Worm (Caenorhabditis elegans): ENCODE results near the gene cld-9.

The cld-9 gene

ce11 chrV:13736147-13736546 is 15.5 kb downstream of the cld-9 start, which contains the start of gene F35E12.6:
Gene F35E12.6 (minus strand): TSS chrV:13736247.
- no peak for TF ChIP-seq daf-16 (GFP tag; optimal IDR thresholded peaks at IDR 0.05)
- peak; percentile 36 for TF ChIP-seq daf-16 (tag; optimal IDR thresholded peaks at IDR 0.05)
- no peak for TF ChIP-seq fkh-10 (GFP tag; optimal IDR thresholded peaks at IDR 0.05)
- TF ChIP-seq dve-1 (tag; optimal IDR thresholded peaks at IDR 0.05; ENCODE audit: insufficient read depth) = peak; percentile 2
- TF ChIP-seq vab-7 (GFP tag; IDR thresholded peaks at IDR 0.05) = no peak
- TF ChIP-seq unc-62 (GFP tag; optimal IDR thresholded peaks at IDR 0.05 in 1 of 2) = peak in 1 of 2 experiments; percentile 66
- TF ChIP-seq unc-62 (tag; optimal IDR thresholded peaks at IDR 0.05) = no peak
- peak; percentile 15 for TF ChIP-seq pqm-1 (tag; optimal IDR thresholded peaks at IDR 0.05)
- no peak for TF ChIP-seq R02D3.7 (tag; optimal IDR thresholded peaks at IDR 0.05)

ce11 chrV:13730762-13731161 is 20.9 kb downstream of the cld-9 start, which contains the start of gene dct-17:
Gene dct-17 (minus strand): TSS chrV:13730784.
- TF ChIP-seq gei-8 (GFP tag; optimal IDR thresholded peaks at IDR 0.05) = no peak
- peak; percentile 48 for TF ChIP-seq pqm-1 (tag; optimal IDR thresholded peaks at IDR 0.05)
- peak; percentile 70 for TF ChIP-seq dmd-6 (GFP tag; IDR thresholded peaks at IDR 0.05)
- TF ChIP-seq ztf-7 (tag; optimal IDR thresholded peaks at IDR 0.05) = no peak
- peak; percentile 31 for TF ChIP-seq nhr-28 (tag; optimal IDR thresholded peaks at IDR 0.05)
- no peak for TF ChIP-seq daf-16 (GFP tag; optimal IDR thresholded peaks at IDR 0.05)
- TF ChIP-seq daf-16 (tag; optimal IDR thresholded peaks at IDR 0.05) = peak; percentile 6
- TF ChIP-seq spr-1 (tag; optimal IDR thresholded peaks at IDR 0.05) = no peak
- TF ChIP-seq lin-29 (GFP tag; IDR thresholded peaks at IDR 0.05) = no peak
- TF ChIP-seq aha-1 (tag) = peak; percentile 14
- TF ChIP-seq snpc-1.2 (GFP tag; IDR thresholded peaks at IDR 0.05) = no peak
- no peak for TF ChIP-seq lin-15B (tag; optimal IDR thresholded peaks at IDR 0.05)
- TF ChIP-seq dmd-9 (GFP tag; IDR thresholded peaks at IDR 0.05) = no peak
- TF ChIP-seq nhr-11 (tag; optimal IDR thresholded peaks at IDR 0.05) = no peak
- TF ChIP-seq pha-4 (GFP tag; IDR thresholded peaks at IDR 0.05) = no peak
- TF ChIP-seq pha-4 (tag; optimal IDR thresholded peaks at IDR 0.05) = no peak
- TF ChIP-seq mxl-3 (GFP tag; optimal IDR thresholded peaks at IDR 0.05) = no peak
- no peak for TF ChIP-seq nhr-25 (tag; optimal IDR thresholded peaks at IDR 0.05; ENCODE audit: borderline replicate concordance, insufficient read depth)
- no peak for TF ChIP-seq lin-1 (GFP tag; IDR thresholded peaks at IDR 0.05)

ce11 chrV:13725574-13725973 is 26.1 kb downstream of the cld-9 start, which contains the start of gene fbxa-181:
Gene fbxa-181 (plus strand): TSS chrV:13725874.
- TF ChIP-seq arid-1 (GFP tag; conservative IDR thresholded peaks at IDR 0.05) (no peak), mxl-2 (GFP tag; conservative IDR thresholded peaks at IDR 0.05) (no peak), attf-4 (tag; optimal IDR thresholded peaks at IDR 0.05) (no peak), nhr-28 (tag; optimal IDR thresholded peaks at IDR 0.05) (no peak), nhr-41 (GFP tag; IDR thresholded peaks at IDR 0.05) (no peak)

- TF ChIP-seq snpc-4 (tag; optimal IDR thresholded peaks at IDR 0.05) (no peak), nhr-10 (tag; optimal IDR thresholded peaks at IDR 0.05) (no peak), attf-4 (tag; optimal IDR thresholded peaks at IDR 0.05) (no peak), ces-1 (GFP tag; optimal IDR thresholded peaks at IDR 0.05) (no peak), snpc-1.2 (GFP tag; IDR thresholded peaks at IDR 0.05) (no peak), ZK337.2 (GFP tag; IDR thresholded peaks at IDR 0.05) (no peak), unc-39 (tag; optimal IDR thresholded peaks at IDR 0.05) (no peak), daf-8 (GFP tag; IDR thresholded peaks at IDR 0.05) (no peak), F37D6.2 (tag; optimal IDR thresholded peaks at IDR 0.05) (no peak)
Observed at ce11 chrV:13724781-13725180, 26.9 kb downstream of the cld-9 start, which contains the start of gene F35E12.2. Gene F35E12.2 (minus strand): TSS chrV:13724881.

All from whole organism, L4 larva.